Worm (Caenorhabditis elegans): Measurements from ENCODE around the gene F52E10.2.

- TF ChIP-seq tab-1 (GFP tag; IDR thresholded peaks at IDR 0.05) (no peak), ztf-23 (GFP tag; IDR thresholded peaks at IDR 0.05) (no peak), cog-1 (tag; optimal IDR thresholded peaks at IDR 0.05) (no peak), flt-1 (GFP tag; IDR thresholded peaks at IDR 0.05) (no peak)
Measured at ce11 chrX:16292933-16293332, 9.9 kb upstream of the F52E10.2 start, which contains the start of gene F52E10.4.

Measured in whole organism, midembryonic.